Fruit fly (Drosophila melanogaster): ENCODE results near the gene Oseg2.

Gene Oseg2

dm6 chr3L:2229172-2229696 is at the start of gene Oseg2:
TSS of gene Oseg2 (plus strand) at chr3L:2229646.
- no peak for TF ChIP-seq sv (GFP tag; optimal IDR thresholded peaks at IDR 0.05)
- no peak for TF ChIP-seq CrebA (GFP tag; optimal IDR thresholded peaks at IDR 0.05; ENCODE audit: borderline replicate concordance)
- no peak for TF ChIP-seq Myc (optimal IDR thresholded peaks at IDR 0.05)
- TF ChIP-seq psq (GFP tag; optimal IDR thresholded peaks at IDR 0.05), result no peak
- TF ChIP-seq dsf (GFP tag; optimal IDR thresholded peaks at IDR 0.05; ENCODE audit: borderline replicate concordance), result no peak
- TF ChIP-seq CG32264 (GFP tag; optimal IDR thresholded peaks at IDR 0.05), result no peak
- TF ChIP-seq N (GFP tag; optimal IDR thresholded peaks at IDR 0.05), result no peak
- no peak for TF ChIP-seq jim (GFP tag; optimal IDR thresholded peaks at IDR 0.05)
- peak in 1 of 2 experiments; percentile 29 for TF ChIP-seq dl (GFP tag; optimal IDR thresholded peaks at IDR 0.05; ENCODE audit: insufficient read depth in 1 of 2, partially characterized antibody in 2 of 2)
- TF ChIP-seq Dif (GFP tag; optimal IDR thresholded peaks at IDR 0.05; ENCODE audit: partially characterized antibody), result peak; percentile 25
- TF ChIP-seq Mio (GFP tag; optimal IDR thresholded peaks at IDR 0.05), result no peak

dm6 chr3L:2185630-2186029 is 43.8 kb upstream of the Oseg2 start, which contains the start of gene CG13810:
TSS of gene CG13810 (plus strand) at chr3L:2185930.
- TF ChIP-seq h (GFP tag; optimal IDR thresholded peaks at IDR 0.05) (no peak), Rel (GFP tag; optimal IDR thresholded peaks at IDR 0.05) (no peak), Rel (tag; optimal IDR thresholded peaks at IDR 0.05) (no peak), rgr (GFP tag; optimal IDR thresholded peaks at IDR 0.05) (no peak), foxo (GFP tag; optimal IDR thresholded peaks at IDR 0.05) (no peak), sage (GFP tag; optimal IDR thresholded peaks at IDR 0.05) (no peak), sv (GFP tag; optimal IDR thresholded peaks at IDR 0.05) (no peak), dsf (GFP tag; optimal IDR thresholded peaks at IDR 0.05; ENCODE audit: borderline replicate concordance) (no peak), tai (GFP tag; optimal IDR thresholded peaks at IDR 0.05) (no peak), GATAd (GFP tag; optimal IDR thresholded peaks at IDR 0.05) (no peak), pan (optimal IDR thresholded peaks at IDR 0.05) (no peak), Abd-B (GFP tag; optimal IDR thresholded peaks at IDR 0.05) (no peak), dl (GFP tag; optimal IDR thresholded peaks at IDR 0.05; ENCODE audit: insufficient read depth in 1 of 2, partially characterized antibody in 2 of 2) (no peak), Myc (optimal IDR thresholded peaks at IDR 0.05) (no peak), CG32264 (GFP tag; optimal IDR thresholded peaks at IDR 0.05) (no peak), woc (GFP tag; optimal IDR thresholded peaks at IDR 0.05) (no peak)

- TF ChIP-seq GATAd (GFP tag; optimal IDR thresholded peaks at IDR 0.05) (no peak), CrebA (GFP tag; optimal IDR thresholded peaks at IDR 0.05; ENCODE audit: borderline replicate concordance) (no peak), fru (GFP tag; optimal IDR thresholded peaks at IDR 0.05) (no peak), Mio (GFP tag; optimal IDR thresholded peaks at IDR 0.05) (no peak)
These were observed 37.9 kb upstream of the Oseg2 start for dm6 chr3L:2191512-2191911.

dm6 chr3L:2191994-2192450 is 37.4 kb upstream of the Oseg2 start, which contains the start of gene CG5707:
TSS of gene CG5707 (minus strand) at chr3L:2192221.
- TF ChIP-seq Jra (GFP tag; optimal IDR thresholded peaks at IDR 0.05), result no peak
- no peak for TF ChIP-seq sv (GFP tag; optimal IDR thresholded peaks at IDR 0.05)
- no peak for TF ChIP-seq OdsH (GFP tag; optimal IDR thresholded peaks at IDR 0.05)
- TF ChIP-seq rgr (GFP tag; optimal IDR thresholded peaks at IDR 0.05), result no peak
- no peak for TF ChIP-seq br (GFP tag; optimal IDR thresholded peaks at IDR 0.05)
- TF ChIP-seq jim (GFP tag; optimal IDR thresholded peaks at IDR 0.05), result no peak
- no peak for TF ChIP-seq Dif (GFP tag; optimal IDR thresholded peaks at IDR 0.05; ENCODE audit: partially characterized antibody)
- TF ChIP-seq sage (GFP tag; optimal IDR thresholded peaks at IDR 0.05), result no peak
- TF ChIP-seq Dfd (GFP tag; optimal IDR thresholded peaks at IDR 0.05), result no peak
- no peak for TF ChIP-seq Mio (GFP tag; optimal IDR thresholded peaks at IDR 0.05)
- no peak for TF ChIP-seq Rel (GFP tag; optimal IDR thresholded peaks at IDR 0.05)
- TF ChIP-seq Rel (tag; optimal IDR thresholded peaks at IDR 0.05), result no peak
- no peak for TF ChIP-seq CG9705 (GFP tag; optimal IDR thresholded peaks at IDR 0.05)

- TF ChIP-seq N (GFP tag; optimal IDR thresholded peaks at IDR 0.05), result no peak
These were observed 32.7 kb upstream of the Oseg2 start, which contains the start of gene CG8960 for dm6 chr3L:2196713-2197112. TSS of gene CG8960 (plus strand) at chr3L:2197013.

dm6 chr3L:2212403-2212802 is 17.0 kb upstream of the Oseg2 start, which contains the start of gene CG15878:
TSS of gene CG15878 (minus strand) at chr3L:2212503.
- TF ChIP-seq dsf (GFP tag; optimal IDR thresholded peaks at IDR 0.05; ENCODE audit: borderline replicate concordance) (no peak), h (GFP tag; optimal IDR thresholded peaks at IDR 0.05) (no peak), rgr (GFP tag; optimal IDR thresholded peaks at IDR 0.05) (no peak), br (GFP tag; optimal IDR thresholded peaks at IDR 0.05) (no peak), Jra (GFP tag; optimal IDR thresholded peaks at IDR 0.05) (no peak), CG9705 (GFP tag; optimal IDR thresholded peaks at IDR 0.05) (no peak)
